Worm (Caenorhabditis elegans) whole organism, L2 larva: ENCODE results near the gene mes-4.

ENCODE experiments used
- C34F6.9 ChIP-seq: fragments of 150-350 bp; optimal IDR thresholded peaks from 2 replicates; lab custom pipeline; 2014; ENCODE audit warnings: missing biosample characterization, missing genetic modification characterization
- F13H6.1 ChIP-seq: sonication (generic microtip); optimal IDR thresholded peaks from 2 replicates; lab custom pipeline; 2016; ENCODE audit warnings: missing genetic modification characterization, missing compliant biosample characterization
- R02D3.7 ChIP-seq: fragments of 150-350 bp; optimal IDR thresholded peaks from 2 replicates; lab custom pipeline; 2014; ENCODE audit warnings: missing biosample characterization, missing genetic modification characterization
- Y55F3AM.14 ChIP-seq: fragments of 200-800 bp; sonication (Bioruptor generic); optimal IDR thresholded peaks from 2 replicates; lab custom pipeline; 2018; ENCODE audit warnings: mild to moderate bottlenecking, missing genetic modification characterization, missing compliant biosample characterization
- aly-2 ChIP-seq: fragments of 150-350 bp; optimal IDR thresholded peaks from 2 replicates; lab custom pipeline; 2014; ENCODE audit warnings: missing biosample characterization, missing genetic modification characterization
- ama-1 ChIP-seq: fragments of 150-350 bp; optimal IDR thresholded peaks from 2 replicates; lab custom pipeline; 2018; ENCODE audit warnings: inconsistent platforms
- blmp-1 ChIP-seq: sonication (generic microtip); optimal IDR thresholded peaks from 2 replicates; lab custom pipeline; 2017; ENCODE audit warnings: missing genetic modification characterization, mild to moderate bottlenecking, missing compliant biosample characterization, antibody characterized with exemption, moderate library complexity; ENCODE audit not compliant: insufficient read depth
- ceh-16 ChIP-seq: fragments of 150-350 bp; optimal IDR thresholded peaks from 2 replicates; lab custom pipeline; 2014; ENCODE audit warnings: missing biosample characterization, missing genetic modification characterization
- ceh-82 ChIP-seq: fragments of 150-350 bp; optimal IDR thresholded peaks from 2 replicates; lab custom pipeline; 2014; ENCODE audit warnings: missing biosample characterization, missing genetic modification characterization
- crh-2 ChIP-seq: sonication (generic microtip); optimal IDR thresholded peaks from 2 replicates; lab custom pipeline; 2017; ENCODE audit warnings: missing biosample characterization, missing genetic modification characterization
- dmd-4 ChIP-seq: sonication (generic microtip); optimal IDR thresholded peaks from 2 replicates; lab custom pipeline; 2017; ENCODE audit warnings: missing biosample characterization, missing genetic modification characterization
- elt-3 ChIP-seq: sonication (generic microtip); optimal IDR thresholded peaks from 2 replicates; lab custom pipeline; 2017; ENCODE audit warnings: missing biosample characterization, missing genetic modification characterization
- fos-1 ChIP-seq: fragments of 150-350 bp; optimal IDR thresholded peaks from 2 replicates; lab custom pipeline; 2014; ENCODE audit warnings: missing biosample characterization, missing genetic modification characterization
- lin-11 ChIP-seq: fragments of 150-350 bp; sonication (generic microtip); optimal IDR thresholded peaks from 2 replicates; lab custom pipeline; 2014; ENCODE audit warnings: missing biosample characterization, missing genetic modification characterization, inconsistent platforms, mixed read lengths
- lin-39 ChIP-seq: fragments of 150-350 bp; optimal IDR thresholded peaks from 2 replicates; lab custom pipeline; 2014; ENCODE audit warnings: missing biosample characterization, missing genetic modification reagents, missing genetic modification characterization
- mab-5 ChIP-seq: fragments of 150-350 bp; optimal IDR thresholded peaks from 2 replicates; lab custom pipeline; 2014; ENCODE audit warnings: missing biosample characterization, missing genetic modification characterization
- mbf-1 ChIP-seq: sonication (generic microtip); optimal IDR thresholded peaks from 2 replicates; lab custom pipeline; 2017; ENCODE audit warnings: missing biosample characterization, missing genetic modification characterization
- mdl-1 ChIP-seq, 2 experiments: fragments of 150-350 bp in 1 of 2; sonication (generic microtip) in 1 of 2; optimal IDR thresholded peaks; 2 replicates each; lab custom pipeline; 2017; ENCODE audit warnings: missing biosample characterization in 2 of 2, missing genetic modification characterization in 2 of 2
- nhr-10 ChIP-seq: sonication (generic microtip); optimal IDR thresholded peaks from 2 replicates; lab custom pipeline; 2017; ENCODE audit warnings: missing biosample characterization, missing genetic modification characterization
- nhr-11 ChIP-seq: fragments of 150-350 bp; optimal IDR thresholded peaks from 2 replicates; lab custom pipeline; 2014; ENCODE audit warnings: missing biosample characterization, missing genetic modification characterization
- nhr-12 ChIP-seq: fragments of 150-350 bp; optimal IDR thresholded peaks from 2 replicates; lab custom pipeline; 2014; ENCODE audit warnings: missing biosample characterization, missing genetic modification characterization
- nhr-129 ChIP-seq: fragments of 150-350 bp; optimal IDR thresholded peaks from 2 replicates; lab custom pipeline; 2014; ENCODE audit warnings: missing biosample characterization, missing genetic modification characterization
- nhr-25 ChIP-seq: fragments of 150-350 bp; sonication (generic microtip); optimal IDR thresholded peaks from 3 replicates; lab custom pipeline; 2014; ENCODE audit warnings: missing biosample characterization, missing genetic modification characterization
- nhr-77 ChIP-seq: fragments of 150-350 bp; optimal IDR thresholded peaks from 2 replicates; lab custom pipeline; 2014; ENCODE audit warnings: missing biosample characterization, missing genetic modification characterization
- peb-1 ChIP-seq: fragments of 150-350 bp; optimal IDR thresholded peaks from 2 replicates; lab custom pipeline; 2014; ENCODE audit warnings: missing biosample characterization, missing genetic modification characterization
- skn-1 ChIP-seq: sonication (generic microtip); optimal IDR thresholded peaks from 2 replicates; lab custom pipeline; 2017; ENCODE audit warnings: missing biosample characterization, missing genetic modification characterization
- sma-9 ChIP-seq, 2 experiments: fragments of 150-350 bp in 1 of 2; sonication (generic microtip) in 1 of 2; optimal IDR thresholded peaks; 2 replicates each; lab custom pipeline; 2014 to 2016; ENCODE audit warnings: missing genetic modification characterization in 2 of 2, mild to moderate bottlenecking in 1 of 2, missing biosample characterization in 1 of 2, missing compliant biosample characterization in 1 of 2, missing genetic modification reagents in 1 of 2, moderate library complexity in 1 of 2
- unc-39 ChIP-seq: fragments of 150-350 bp; optimal IDR thresholded peaks from 2 replicates; lab custom pipeline; 2014; ENCODE audit warnings: missing biosample characterization, missing genetic modification characterization
- unc-55 ChIP-seq: fragments of 150-350 bp; sonication (generic microtip); optimal IDR thresholded peaks from 3 replicates; lab custom pipeline; 2014; ENCODE audit warnings: missing biosample characterization, missing genetic modification reagents, missing genetic modification characterization
- unc-62 ChIP-seq: fragments of 150-350 bp; optimal IDR thresholded peaks from 2 replicates; lab custom pipeline; 2014; ENCODE audit warnings: missing biosample characterization, missing genetic modification reagents, missing genetic modification characterization
- zag-1 ChIP-seq: fragments of 150-350 bp; optimal IDR thresholded peaks from 2 replicates; lab custom pipeline; 2014; ENCODE audit warnings: missing biosample characterization, missing genetic modification characterization
- ztf-1 ChIP-seq: fragments of 200-800 bp; sonication (Bioruptor generic); conservative IDR thresholded peaks from 2 replicates; pipeline ENCODE4 v1.3.6; 2022; ENCODE audit warnings: missing genetic modification characterization, missing compliant biosample characterization
- ztf-4 ChIP-seq: fragments of 150-350 bp; optimal IDR thresholded peaks from 2 replicates; lab custom pipeline; 2014; ENCODE audit warnings: missing biosample characterization, missing genetic modification characterization

The mes-4 gene

DNA sequence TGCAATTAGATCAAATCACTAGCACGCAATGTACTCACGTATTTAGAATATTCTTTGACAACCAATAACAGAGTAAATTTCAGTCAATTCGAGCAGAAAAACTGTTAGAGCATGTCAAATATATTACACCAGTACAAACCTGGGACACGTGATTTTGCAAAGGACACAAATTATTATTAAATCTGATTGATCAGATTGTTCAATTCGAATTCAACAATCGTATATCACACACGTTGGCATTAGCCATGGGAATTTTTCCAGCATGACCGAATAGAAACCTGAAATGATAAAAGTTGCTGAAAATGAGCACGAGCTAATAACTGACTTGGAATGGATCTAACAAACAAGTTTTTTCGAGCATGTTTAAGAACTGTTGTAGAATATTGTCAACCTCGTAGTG is 14.3 kb downstream of the mes-4 start, which contains the start of gene srv-9:
srv-9 (minus strand) TSS at position 101 of the 400 bp plus-strand sequence.
- TF ChIP-seq nhr-129 (tag; lab: Kevin White, UChicago) (no peak), nhr-11 (tag; lab: Kevin White, UChicago) (no peak), aly-2 (no peak), mab-5 (no peak), unc-55 (GFP tag; lab: Kevin White, UChicago) (no peak), ama-1 (lab: Kevin White, UChicago) (no peak), peb-1 (tag; lab: Kevin White, UChicago) (no peak), nhr-25 (tag; lab: Kevin White, UChicago) (no peak), ceh-16 (no peak), crh-2 (tag; lab: Kevin White, UChicago) (no peak), elt-3 (tag; lab: Kevin White, UChicago) (no peak), ztf-1 (GFP tag; lab: Robert Waterston, UW) (no peak), mdl-1 (tag; optimal IDR thresholded peaks at IDR 0.05; lab: Kevin White, UChicago) (no peak), sma-9 (GFP tag; optimal IDR thresholded peaks at IDR 0.05; lab: Kevin White, UChicago) (no peak), sma-9 (tag; optimal IDR thresholded peaks at IDR 0.05; lab: Kevin White, UChicago) (no peak), nhr-10 (tag; lab: Kevin White, UChicago) (no peak), fos-1 (no peak)

DNA sequence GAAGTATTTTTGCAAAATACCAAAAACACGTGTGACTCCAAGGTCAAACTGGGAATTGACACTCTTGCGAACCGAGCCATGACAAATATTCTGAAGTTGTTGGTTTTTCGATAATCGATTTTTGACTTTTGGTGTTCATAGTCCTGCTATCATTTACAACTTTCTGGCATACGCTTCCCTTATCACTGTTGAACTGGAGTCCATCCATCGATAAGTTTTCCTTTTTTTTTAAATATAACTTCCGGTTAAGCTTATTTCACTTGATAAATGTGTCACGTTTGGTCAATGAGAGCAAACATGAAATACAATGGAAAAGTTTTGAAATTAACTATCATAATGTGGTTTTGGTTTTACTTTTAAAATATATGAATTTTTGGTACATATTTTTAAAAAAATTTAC is 15.6 kb downstream of the mes-4 start:
- TF ChIP-seq crh-2 (tag; lab: Kevin White, UChicago), result peak; percentile 17
- no peak for TF ChIP-seq unc-55 (GFP tag; lab: Kevin White, UChicago)
- peak; percentile 95 for TF ChIP-seq fos-1
- TF ChIP-seq sma-9 (GFP tag; optimal IDR thresholded peaks at IDR 0.05; lab: Kevin White, UChicago), result peak; percentile 17
- TF ChIP-seq sma-9 (tag; optimal IDR thresholded peaks at IDR 0.05; lab: Kevin White, UChicago), result no peak

DNA sequence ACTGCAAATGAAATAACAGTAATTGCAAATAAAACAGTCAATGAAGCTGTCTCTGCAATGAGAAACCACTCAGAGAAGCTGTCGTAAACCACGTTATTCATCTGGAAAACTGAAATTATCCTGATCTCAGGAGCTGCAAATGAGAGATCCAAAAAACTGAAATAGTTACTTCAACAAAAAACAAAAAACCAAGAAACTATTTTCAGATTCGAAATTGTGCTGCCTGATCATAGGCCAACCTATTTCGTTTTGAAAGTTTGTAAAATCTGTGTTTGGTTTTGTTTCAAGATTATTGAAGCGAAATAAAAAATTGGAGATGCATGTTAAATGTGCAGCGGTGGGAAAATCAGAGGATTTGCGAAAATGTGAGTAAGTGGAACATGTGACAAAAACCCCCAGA is 16.7 kb downstream of the mes-4 start, which contains the start of gene srv-8:
srv-8 (minus strand) TSS at position 101 of the 400 bp plus-strand sequence.
- no peak for TF ChIP-seq zag-1 (tag; lab: Kevin White, UChicago)
- no peak for TF ChIP-seq blmp-1 (tag; lab: Kevin White, UChicago)
- no peak for TF ChIP-seq nhr-11 (tag; lab: Kevin White, UChicago)
- no peak for TF ChIP-seq aly-2
- TF ChIP-seq unc-39 (tag; lab: Kevin White, UChicago), result no peak
- no peak for TF ChIP-seq unc-62 (GFP tag; lab: Kevin White, UChicago)
- TF ChIP-seq dmd-4 (tag; lab: Kevin White, UChicago), result no peak
- no peak for TF ChIP-seq peb-1 (tag; lab: Kevin White, UChicago)
- no peak for TF ChIP-seq ztf-4 (tag; lab: Kevin White, UChicago)

DNA sequence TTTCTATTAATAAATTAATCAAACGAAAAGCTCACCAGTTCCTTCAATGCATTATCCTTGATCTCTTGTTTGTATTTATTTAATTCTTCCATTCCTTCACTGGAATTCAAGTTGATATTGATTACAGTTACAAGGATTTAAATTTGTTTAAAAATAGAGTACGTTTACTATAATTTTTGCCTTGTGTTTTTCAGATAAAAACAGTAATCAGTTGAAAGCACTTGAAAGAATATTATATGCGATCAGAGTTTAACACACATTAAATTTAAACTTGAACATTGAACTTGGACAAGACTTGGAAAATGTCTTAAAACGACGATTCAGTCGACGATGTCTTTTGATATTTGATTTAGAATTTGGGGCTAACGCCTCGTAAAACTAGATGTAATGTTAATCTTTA is 19.8 kb downstream of the mes-4 start, which contains the start of gene F53F1.6:
F53F1.6 (minus strand) TSS at position 101 of the 400 bp plus-strand sequence.
- TF ChIP-seq lin-39, result no peak
- TF ChIP-seq skn-1 (tag; lab: Kevin White, UChicago), result no peak
- TF ChIP-seq R02D3.7 (tag; lab: Kevin White, UChicago), result no peak
- no peak for TF ChIP-seq blmp-1 (tag; lab: Kevin White, UChicago)
- TF ChIP-seq nhr-12, result no peak
- no peak for TF ChIP-seq unc-62 (GFP tag; lab: Kevin White, UChicago)
- no peak for TF ChIP-seq mbf-1 (tag; lab: Kevin White, UChicago)
- no peak for TF ChIP-seq ceh-82 (tag; lab: Kevin White, UChicago)
- no peak for TF ChIP-seq F13H6.1
- no peak for TF ChIP-seq aly-2
- no peak for TF ChIP-seq C34F6.9
- no peak for TF ChIP-seq nhr-77 (tag; lab: Kevin White, UChicago)
- TF ChIP-seq lin-11, result no peak

DNA sequence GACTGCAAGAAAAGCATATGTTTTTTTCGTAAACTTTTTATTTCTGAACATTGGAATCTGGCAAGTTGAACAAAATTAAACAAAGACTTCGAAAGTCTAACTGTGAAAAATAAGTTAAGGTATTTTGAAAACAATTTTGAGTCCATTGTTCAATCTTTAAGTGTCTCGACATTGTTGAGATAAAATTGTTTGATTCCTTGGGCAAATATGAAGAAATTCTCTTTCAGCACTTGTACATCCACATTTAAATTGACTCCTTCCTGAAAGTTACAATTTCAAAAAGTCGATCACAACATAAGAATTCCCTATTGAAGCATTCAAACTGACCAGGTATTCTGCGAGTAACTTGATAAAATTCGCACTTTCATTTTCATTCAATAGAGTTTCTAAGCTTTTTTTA is 21.3 kb downstream of the mes-4 start:
- TF ChIP-seq C34F6.9 (no peak), nhr-25 (tag; lab: Kevin White, UChicago) (peak; percentile 9), Y55F3AM.14 (GFP tag; lab: Kevin White, UChicago) (no peak), ztf-1 (GFP tag; lab: Robert Waterston, UW) (no peak)
